Worm (Caenorhabditis elegans) whole organism, midembryonic: Measurements from ENCODE around the gene sqv-7.

ENCODE experiments used
- cog-1 ChIP-seq: sonication (generic microtip); optimal IDR thresholded peaks from 2 replicates; lab custom pipeline; 2016; ENCODE audit warnings: missing genetic modification characterization, missing compliant biosample characterization
- flt-1 ChIP-seq: fragments of 200-800 bp; sonication (Bioruptor generic); IDR thresholded peaks from 2 replicates; pipeline ENCODE4 v1.3.6; 2022; ENCODE audit warnings: missing genetic modification characterization, missing compliant biosample characterization
- klf-2 ChIP-seq: fragments of 200-800 bp; sonication (Bioruptor generic); conservative IDR thresholded peaks from 2 replicates; pipeline ENCODE4 v1.3.6; 2022; ENCODE audit warnings: missing genetic modification reagents, missing genetic modification characterization, missing compliant biosample characterization
- med-1 ChIP-seq: sonication (generic microtip); optimal IDR thresholded peaks from 2 replicates; lab custom pipeline; 2017; ENCODE audit warnings: missing genetic modification characterization, mild to moderate bottlenecking, missing compliant biosample characterization, antibody characterized with exemption, missing genetic modification reagents; ENCODE audit not compliant: insufficient read depth
- ref-1 ChIP-seq: fragments of 200-800 bp; sonication (Bioruptor generic); conservative IDR thresholded peaks from 2 replicates; pipeline ENCODE4 v1.3.6; 2022; ENCODE audit warnings: missing genetic modification reagents, missing genetic modification characterization, missing compliant biosample characterization
- tab-1 ChIP-seq: fragments of 200-800 bp; sonication (Bioruptor generic); IDR thresholded peaks from 2 replicates; pipeline ENCODE4 v1.3.6; 2022; ENCODE audit warnings: missing genetic modification characterization, missing compliant biosample characterization
- ztf-29 ChIP-seq: fragments of 200-800 bp; sonication (Bioruptor generic); IDR thresholded peaks from 2 replicates; pipeline ENCODE4 v1.3.6; 2022; ENCODE audit warnings: missing genetic modification reagents, missing genetic modification characterization, missing compliant biosample characterization

DNA sequence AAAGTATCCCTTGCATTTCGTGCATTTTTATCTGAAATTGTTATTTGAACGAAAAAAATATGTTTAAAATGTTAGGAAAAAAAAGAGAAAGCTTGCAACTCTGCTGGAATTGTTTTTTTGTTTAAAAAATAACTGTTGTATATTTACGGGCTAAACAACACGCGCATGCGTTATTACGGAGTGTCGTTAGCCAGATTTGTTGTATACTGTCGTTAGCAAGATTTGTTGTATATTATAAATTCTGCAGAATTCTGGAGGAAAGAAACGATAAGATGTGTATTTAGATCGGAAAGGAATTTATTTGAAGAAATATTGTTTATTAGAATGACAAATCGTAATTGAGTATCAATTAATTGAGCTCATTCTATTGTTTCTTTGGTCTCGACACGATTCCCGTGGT lies 44.9 kb downstream of the sqv-7 start, which contains the start of gene eif-2Bgamma:
- no peak for TF ChIP-seq ref-1 (GFP tag; lab: Robert Waterston, UW)
- no peak for TF ChIP-seq flt-1
- no peak for TF ChIP-seq ztf-29 (GFP tag; lab: Robert Waterston, UW)
- no peak for TF ChIP-seq cog-1 (tag; lab: Kevin White, UChicago)
- TF ChIP-seq tab-1 (GFP tag; lab: Robert Waterston, UW) = no peak
- no peak for TF ChIP-seq klf-2 (GFP tag; lab: Robert Waterston, UW)
- no peak for TF ChIP-seq med-1
